Fruit fly (Drosophila melanogaster): Measurements from ENCODE around the gene Gk2.

dm6 chr3L:1726747-1727146 lies 11.5 kb upstream of the Gk2 start:
- TF ChIP-seq Dll (optimal IDR thresholded peaks at IDR 0.05): no peak
- no peak for TF ChIP-seq pan (optimal IDR thresholded peaks at IDR 0.05)

All from whole organism.